Worm (Caenorhabditis elegans): ENCODE measurements around the gene msp-76.

Gene msp-76

DNA sequence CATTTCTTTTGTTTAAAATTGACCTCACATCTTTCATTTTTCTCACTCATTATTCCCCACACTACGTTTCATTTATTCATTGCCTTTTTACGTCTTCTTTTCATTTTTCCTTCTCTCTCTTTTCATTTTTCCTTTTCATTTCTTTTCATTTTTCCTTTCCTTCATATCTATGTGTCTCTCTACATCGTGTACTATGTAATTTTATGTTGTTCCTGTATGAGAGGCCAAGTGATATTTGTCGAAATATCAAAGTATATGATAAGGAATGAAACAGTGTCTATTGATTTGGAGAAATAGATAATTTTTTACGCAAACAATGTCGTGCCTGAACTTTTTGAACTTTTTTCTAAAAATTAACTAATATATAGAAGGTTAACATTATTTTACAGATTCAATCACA lies 27.7 kb downstream of the msp-76 start (continued):
- TF ChIP-seq snpc-4 (tag; optimal IDR thresholded peaks at IDR 0.05), result peak; percentile 7
- TF ChIP-seq sem-4 (tag; optimal IDR thresholded peaks at IDR 0.05), result no peak
- TF ChIP-seq lsy-2 (tag; optimal IDR thresholded peaks at IDR 0.05), result peak in 1 of 2 experiments; percentile 15
- no peak for TF ChIP-seq zag-1 (tag; optimal IDR thresholded peaks at IDR 0.05)
- TF ChIP-seq peb-1 (tag; optimal IDR thresholded peaks at IDR 0.05), result no peak
- TF ChIP-seq nhr-10 (tag; optimal IDR thresholded peaks at IDR 0.05), result no peak
- TF ChIP-seq nhr-21 (tag; optimal IDR thresholded peaks at IDR 0.05), result peak; percentile 21
- TF ChIP-seq unc-62 (GFP tag; optimal IDR thresholded peaks at IDR 0.05), result no peak
- TF ChIP-seq nhr-237 (tag; optimal IDR thresholded peaks at IDR 0.05), result no peak
- no peak for TF ChIP-seq elt-3 (tag; optimal IDR thresholded peaks at IDR 0.05)
- no peak for TF ChIP-seq aly-2 (tag; optimal IDR thresholded peaks at IDR 0.05)
- no peak for TF ChIP-seq mbf-1 (tag; optimal IDR thresholded peaks at IDR 0.05)
- peak; percentile 16 for TF ChIP-seq C34F6.9 (tag; optimal IDR thresholded peaks at IDR 0.05)
- TF ChIP-seq fos-1 (tag; optimal IDR thresholded peaks at IDR 0.05), result peak; percentile 92
- TF ChIP-seq lin-11 (tag; optimal IDR thresholded peaks at IDR 0.05), result no peak
- no peak for TF ChIP-seq ztf-1 (GFP tag; conservative IDR thresholded peaks at IDR 0.05)
- no peak for TF ChIP-seq ztf-4 (tag; optimal IDR thresholded peaks at IDR 0.05)
- TF ChIP-seq mab-5 (tag; optimal IDR thresholded peaks at IDR 0.05), result no peak

ce11 chrIV:9717844-9718243 lies 29.0 kb downstream of the msp-76 start:
- TF ChIP-seq sma-3 (GFP tag; optimal IDR thresholded peaks at IDR 0.05) (no peak), nhr-129 (tag; optimal IDR thresholded peaks at IDR 0.05) (peak; percentile 98), gmeb-1 (tag; optimal IDR thresholded peaks at IDR 0.05) (no peak), sma-9 (GFP tag; optimal IDR thresholded peaks at IDR 0.05) (peak; percentile 6), sma-9 (tag; optimal IDR thresholded peaks at IDR 0.05) (no peak), nhr-25 (tag; optimal IDR thresholded peaks at IDR 0.05) (no peak), ztf-11 (tag; optimal IDR thresholded peaks at IDR 0.05) (no peak), F13H6.1 (tag; optimal IDR thresholded peaks at IDR 0.05) (no peak), C34F6.9 (tag; optimal IDR thresholded peaks at IDR 0.05) (no peak), mdl-1 (tag; optimal IDR thresholded peaks at IDR 0.05) (no peak), mab-5 (tag; optimal IDR thresholded peaks at IDR 0.05) (no peak), ceh-16 (tag; optimal IDR thresholded peaks at IDR 0.05) (no peak), nhr-12 (tag; optimal IDR thresholded peaks at IDR 0.05) (no peak), ztf-1 (GFP tag; conservative IDR thresholded peaks at IDR 0.05) (no peak), nhr-23 (tag; optimal IDR thresholded peaks at IDR 0.05) (no peak)

- peak; percentile 75 for TF ChIP-seq lin-13 (GFP tag; optimal IDR thresholded peaks at IDR 0.05)
- no peak for TF ChIP-seq lin-39 (tag; optimal IDR thresholded peaks at IDR 0.05)
- TF ChIP-seq nhr-11 (tag; optimal IDR thresholded peaks at IDR 0.05), result no peak
- TF ChIP-seq sem-4 (tag; optimal IDR thresholded peaks at IDR 0.05), result peak; percentile 87
- peak; percentile 9 for TF ChIP-seq nhr-6 (tag; optimal IDR thresholded peaks at IDR 0.05)
- peak; percentile 89 for TF ChIP-seq F13H6.1 (tag; optimal IDR thresholded peaks at IDR 0.05)
- TF ChIP-seq ztf-1 (GFP tag; conservative IDR thresholded peaks at IDR 0.05), result no peak
- no peak for TF ChIP-seq ceh-82 (tag; optimal IDR thresholded peaks at IDR 0.05)
- TF ChIP-seq mdl-1 (tag; optimal IDR thresholded peaks at IDR 0.05), result peak in 1 of 2 experiments; percentile 63
- peak; percentile 67 for TF ChIP-seq unc-55 (GFP tag; optimal IDR thresholded peaks at IDR 0.05)
- no peak for TF ChIP-seq skn-1 (tag; optimal IDR thresholded peaks at IDR 0.05)
- TF ChIP-seq unc-62 (GFP tag; optimal IDR thresholded peaks at IDR 0.05), result no peak
- TF ChIP-seq sma-9 (GFP tag; optimal IDR thresholded peaks at IDR 0.05), result peak; percentile 92
- no peak for TF ChIP-seq sma-9 (tag; optimal IDR thresholded peaks at IDR 0.05)
- TF ChIP-seq peb-1 (tag; optimal IDR thresholded peaks at IDR 0.05), result no peak
- no peak for TF ChIP-seq aly-2 (tag; optimal IDR thresholded peaks at IDR 0.05)
- no peak for TF ChIP-seq R02D3.7 (tag; optimal IDR thresholded peaks at IDR 0.05)
- TF ChIP-seq snpc-4 (tag; optimal IDR thresholded peaks at IDR 0.05), result no peak
- peak; percentile 48 for TF ChIP-seq zag-1 (tag; optimal IDR thresholded peaks at IDR 0.05)
- peak; percentile 23 for TF ChIP-seq gmeb-1 (tag; optimal IDR thresholded peaks at IDR 0.05)
- peak; percentile 8 to 65 for TF ChIP-seq lsy-2 (tag; optimal IDR thresholded peaks at IDR 0.05)
- no peak for TF ChIP-seq elt-3 (tag; optimal IDR thresholded peaks at IDR 0.05)
- peak; percentile 66 for TF ChIP-seq nhr-25 (tag; optimal IDR thresholded peaks at IDR 0.05)
- no peak for TF ChIP-seq nhr-77 (tag; optimal IDR thresholded peaks at IDR 0.05)
- peak; percentile 92 for TF ChIP-seq fos-1 (tag; optimal IDR thresholded peaks at IDR 0.05)
- peak; percentile 82 for TF ChIP-seq nhr-129 (tag; optimal IDR thresholded peaks at IDR 0.05)
- no peak for TF ChIP-seq mbf-1 (tag; optimal IDR thresholded peaks at IDR 0.05)
- peak; percentile 55 for TF ChIP-seq lin-11 (tag; optimal IDR thresholded peaks at IDR 0.05)
- no peak for TF ChIP-seq alr-1 (tag; optimal IDR thresholded peaks at IDR 0.05)
- no peak for TF ChIP-seq nhr-10 (tag; optimal IDR thresholded peaks at IDR 0.05)
- no peak for TF ChIP-seq nhr-237 (tag; optimal IDR thresholded peaks at IDR 0.05)
- peak; percentile 62 for TF ChIP-seq nhr-21 (tag; optimal IDR thresholded peaks at IDR 0.05)
- peak; percentile 82 for TF ChIP-seq crh-2 (tag; optimal IDR thresholded peaks at IDR 0.05)
- peak; percentile 68 for TF ChIP-seq Y55F3AM.14 (GFP tag; optimal IDR thresholded peaks at IDR 0.05)
- TF ChIP-seq unc-39 (tag; optimal IDR thresholded peaks at IDR 0.05), result no peak
- TF ChIP-seq ztf-4 (tag; optimal IDR thresholded peaks at IDR 0.05), result peak; percentile 23
- no peak for TF ChIP-seq elt-1 (tag; optimal IDR thresholded peaks at IDR 0.05)
- TF ChIP-seq egl-27 (tag; optimal IDR thresholded peaks at IDR 0.05), result peak; percentile 44
- TF ChIP-seq ztf-11 (tag; optimal IDR thresholded peaks at IDR 0.05), result no peak
- TF ChIP-seq ZK546.5 (tag; optimal IDR thresholded peaks at IDR 0.05), result no peak
- peak; percentile 45 for TF ChIP-seq ceh-16 (tag; optimal IDR thresholded peaks at IDR 0.05)
- TF ChIP-seq nhr-23 (tag; optimal IDR thresholded peaks at IDR 0.05), result no peak
- TF ChIP-seq ama-1 (optimal IDR thresholded peaks at IDR 0.05), result peak; percentile 41
- peak; percentile 83 for TF ChIP-seq C34F6.9 (tag; optimal IDR thresholded peaks at IDR 0.05)
- TF ChIP-seq mab-5 (tag; optimal IDR thresholded peaks at IDR 0.05), result peak; percentile 5
Measured at ce11 chrIV:9718396-9718795, 29.6 kb downstream of the msp-76 start.
